Worm (Caenorhabditis elegans) whole organism, L4 larva: Measurements from ENCODE around the gene fmo-1.
"Not testable (repeated sequence)": the region's sequence is repeated elsewhere in the genome, so short reads cannot be mapped to it uniquely, and the experiment has no call there.

Experiments
- Y48G9A.11 ChIP-seq: fragments of 200-800 bp; sonication (Bioruptor generic); IDR thresholded peaks from 2 replicates; pipeline ENCODE4 v1.3.6; 2022; ENCODE audit warnings: missing genetic modification reagents, missing genetic modification characterization, missing compliant biosample characterization
- ceh-82 ChIP-seq: sonication (generic microtip); optimal IDR thresholded peaks from 2 replicates; lab custom pipeline; 2017; ENCODE audit warnings: missing biosample characterization, missing genetic modification characterization
- ces-1 ChIP-seq: fragments of 150-350 bp; sonication (generic microtip); optimal IDR thresholded peaks from 4 replicates; lab custom pipeline; 2014; ENCODE audit warnings: missing biosample characterization, missing genetic modification reagents, missing genetic modification characterization
- cey-2 ChIP-seq: sonication (generic microtip); optimal IDR thresholded peaks from 3 replicates; lab custom pipeline; 2017; ENCODE audit warnings: missing genetic modification characterization, mild to moderate bottlenecking, missing compliant biosample characterization, antibody characterized with exemption, borderline replicate concordance; ENCODE audit not compliant: insufficient read depth
- dpl-1 ChIP-seq: fragments of 150-350 bp; optimal IDR thresholded peaks from 2 replicates; lab custom pipeline; 2014; ENCODE audit warnings: missing biosample characterization, missing genetic modification reagents, missing genetic modification characterization
- madf-9 ChIP-seq: fragments of 200-800 bp; sonication (Bioruptor generic); conservative IDR thresholded peaks from 2 replicates; pipeline ENCODE4 v1.3.6; 2022; ENCODE audit warnings: missing genetic modification reagents, missing genetic modification characterization, missing compliant biosample characterization
- nhr-10 ChIP-seq: fragments of 150-350 bp; optimal IDR thresholded peaks from 2 replicates; lab custom pipeline; 2014; ENCODE audit warnings: missing biosample characterization, missing genetic modification characterization
- snpc-1.2 ChIP-seq: fragments of 200-800 bp; sonication (Bioruptor generic); IDR thresholded peaks from 2 replicates; pipeline ENCODE4 v1.3.6; 2022; ENCODE audit warnings: missing genetic modification reagents, missing genetic modification characterization, missing compliant biosample characterization

DNA sequence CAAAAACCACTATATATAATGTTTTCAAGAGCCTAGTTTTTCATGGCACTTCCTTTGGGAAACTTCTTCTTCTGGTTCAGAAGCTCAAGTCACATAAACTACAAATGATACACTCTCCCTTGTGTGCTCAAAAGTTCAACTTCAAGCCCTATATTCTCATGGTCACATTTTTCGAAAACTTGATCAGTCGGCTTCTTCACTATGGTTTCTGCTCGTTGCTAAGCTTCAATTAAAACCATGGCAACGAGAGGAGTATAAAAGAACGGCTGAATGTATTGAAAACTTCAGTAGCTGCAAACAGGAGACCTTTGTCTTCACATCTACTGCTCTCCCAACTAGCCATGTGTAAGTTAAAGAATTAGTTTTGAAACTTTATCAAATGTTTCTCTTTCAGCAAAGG is 25.6 kb downstream of the fmo-1 start, which contains the start of gene R102.2:
- not testable (repeated sequence) for TF ChIP-seq cey-2 (tag; lab: Kevin White, UChicago); ces-1 (GFP tag; lab: Kevin White, UChicago); madf-9 (GFP tag; lab: Robert Waterston, UW); Y48G9A.11 (GFP tag; lab: Robert Waterston, UW); nhr-10 (tag; lab: Kevin White, UChicago); snpc-1.2 (GFP tag; lab: Robert Waterston, UW); dpl-1; ceh-82 (tag; lab: Kevin White, UChicago)
